Fruit fly (Drosophila melanogaster) whole organism, embryonic: ENCODE results near the gene awd.

Source experiments
- Aef1 ChIP-seq: fragments of 200-800 bp; sonication (Bioruptor generic); IDR thresholded peaks from 3 replicates; pipeline ENCODE4 v1.3.6; 2022; ENCODE audit warnings: missing biosample characterization, missing genetic modification characterization
- CG10321 ChIP-seq: fragments of 200-800 bp; sonication (Bioruptor generic); IDR thresholded peaks from 2 replicates; pipeline ENCODE4 v1.3.6; 2022; ENCODE audit warnings: missing biosample characterization, missing genetic modification characterization
- CG10462 ChIP-seq: fragments of 200-800 bp; sonication (Bioruptor generic); optimal IDR thresholded peaks from 2 replicates; lab custom pipeline; 2016; ENCODE audit warnings: missing biosample characterization, missing genetic modification characterization
- CG10959 ChIP-seq: fragments of 200-800 bp; sonication (Bioruptor generic); IDR thresholded peaks from 2 replicates; pipeline ENCODE4 v1.3.6; 2022; ENCODE audit warnings: missing biosample characterization, missing genetic modification characterization
- CG10979 ChIP-seq: fragments of 200-800 bp; sonication (Bioruptor generic); optimal IDR thresholded peaks from 2 replicates; lab custom pipeline; 2018; ENCODE audit warnings: missing biosample characterization, mild to moderate bottlenecking, missing genetic modification characterization, moderate library complexity
- CG11085 ChIP-seq: fragments of 200-800 bp; sonication (Bioruptor generic); IDR thresholded peaks from 2 replicates; pipeline ENCODE4 v1.3.6; 2022; ENCODE audit warnings: missing biosample characterization, missing genetic modification characterization
- CG11247 ChIP-seq: fragments of 200-800 bp; sonication (Bioruptor generic); IDR thresholded peaks from 2 replicates; pipeline ENCODE4 v1.3.6; 2022; ENCODE audit warnings: missing biosample characterization, missing genetic modification characterization
- CG11456 ChIP-seq: fragments of 200-800 bp; sonication (Bioruptor generic); IDR thresholded peaks from 3 replicates; pipeline ENCODE4 v1.3.6; 2022; ENCODE audit warnings: missing biosample characterization, missing genetic modification characterization
- CG11695 ChIP-seq: fragments of 200-800 bp; sonication (Bioruptor generic); IDR thresholded peaks from 3 replicates; pipeline ENCODE4 v1.3.6; 2022; ENCODE audit warnings: missing biosample characterization, missing genetic modification characterization
- CG1233 ChIP-seq: fragments of 200-800 bp; sonication (Bioruptor generic); optimal IDR thresholded peaks from 4 replicates; lab custom pipeline; 2018; ENCODE audit warnings: missing biosample characterization, mild to moderate bottlenecking, missing genetic modification characterization
- CG13894 ChIP-seq: fragments of 200-800 bp; sonication (Bioruptor generic); optimal IDR thresholded peaks from 3 replicates; lab custom pipeline; 2018; ENCODE audit warnings: missing biosample characterization, mild to moderate bottlenecking, missing genetic modification characterization, moderate library complexity
- CG15479 ChIP-seq: fragments of 200-800 bp; sonication (Bioruptor generic); optimal IDR thresholded peaks from 3 replicates; lab custom pipeline; 2019; ENCODE audit warnings: missing biosample characterization, mild to moderate bottlenecking, missing genetic modification characterization, moderate library complexity
- CG1603 ChIP-seq: fragments of 200-800 bp; sonication (Bioruptor generic); optimal IDR thresholded peaks from 2 replicates; lab custom pipeline; 2019; ENCODE audit warnings: missing biosample characterization, mild to moderate bottlenecking, missing genetic modification characterization, moderate library complexity
- CG16779 ChIP-seq: fragments of 200-800 bp; sonication (Bioruptor generic); IDR thresholded peaks from 2 replicates; pipeline ENCODE4 v1.3.6; 2022; ENCODE audit warnings: missing biosample characterization, missing genetic modification characterization
- CG17912 ChIP-seq: fragments of 200-800 bp; sonication (Bioruptor generic); optimal IDR thresholded peaks from 2 replicates; lab custom pipeline; 2018; ENCODE audit warnings: missing biosample characterization, mild to moderate bottlenecking, missing genetic modification characterization
- CG1792 ChIP-seq: fragments of 200-800 bp; sonication (Bioruptor generic); optimal IDR thresholded peaks from 2 replicates; lab custom pipeline; 2016; ENCODE audit warnings: missing biosample characterization, missing genetic modification characterization
- CG2712 ChIP-seq: fragments of 200-800 bp; optimal IDR thresholded peaks from 3 replicates; lab custom pipeline; 2019; ENCODE audit warnings: missing biosample characterization, mild to moderate bottlenecking, missing genetic modification characterization, moderate library complexity
- CG2875 ChIP-seq: fragments of 200-800 bp; sonication (Bioruptor generic); optimal IDR thresholded peaks from 2 replicates; lab custom pipeline; 2017; ENCODE audit warnings: missing biosample characterization, mild to moderate bottlenecking, missing genetic modification characterization, missing genetic modification reagents
- CG32767 ChIP-seq: fragments of 200-800 bp; sonication (Bioruptor generic); IDR thresholded peaks from 2 replicates; pipeline ENCODE4 v1.3.6; 2022; ENCODE audit warnings: missing biosample characterization, missing genetic modification characterization
- CG34422 ChIP-seq: fragments of 200-800 bp; sonication (Bioruptor generic); IDR thresholded peaks from 3 replicates; pipeline ENCODE4 v1.3.6; 2022; ENCODE audit warnings: missing biosample characterization, missing genetic modification characterization
- CG3847 ChIP-seq: fragments of 200-800 bp; sonication (Bioruptor generic); IDR thresholded peaks from 2 replicates; pipeline ENCODE4 v1.3.6; 2022; ENCODE audit warnings: missing biosample characterization, missing genetic modification characterization
- CG4617 ChIP-seq: fragments of 200-800 bp; sonication (Bioruptor generic); optimal IDR thresholded peaks from 3 replicates; lab custom pipeline; 2016; ENCODE audit warnings: missing biosample characterization, missing genetic modification characterization, borderline replicate concordance
- CG6654 ChIP-seq: fragments of 200-800 bp; sonication (Bioruptor generic); optimal IDR thresholded peaks from 2 replicates; lab custom pipeline; 2017; ENCODE audit warnings: missing biosample characterization, mild to moderate bottlenecking, missing genetic modification characterization
- CG6765 ChIP-seq: fragments of 200-800 bp; sonication (Bioruptor generic); optimal IDR thresholded peaks from 3 replicates; lab custom pipeline; 2017; ENCODE audit warnings: missing biosample characterization, mild to moderate bottlenecking, missing genetic modification characterization
- CG7963 ChIP-seq: fragments of 200-800 bp; sonication (Bioruptor generic); IDR thresholded peaks from 3 replicates; pipeline ENCODE4 v1.3.6; 2022; ENCODE audit warnings: missing biosample characterization, missing genetic modification characterization; ENCODE audit not compliant: partially characterized antibody
- CG8359 ChIP-seq: fragments of 200-800 bp; sonication (Bioruptor generic); optimal IDR thresholded peaks from 2 replicates; lab custom pipeline; 2017; ENCODE audit warnings: missing biosample characterization, mild to moderate bottlenecking, missing genetic modification characterization, borderline replicate concordance
- Dll ChIP-seq: fragments of 200-800 bp; sonication (Bioruptor generic); IDR thresholded peaks from 4 replicates; pipeline ENCODE4 v1.3.6; 2022; ENCODE audit warnings: missing biosample characterization, missing genetic modification characterization; ENCODE audit not compliant: partially characterized antibody
- Dref ChIP-seq: fragments of 200-800 bp; sonication (Bioruptor generic); IDR thresholded peaks from 2 replicates; pipeline ENCODE4 v1.3.6; 2022; ENCODE audit warnings: missing biosample characterization, missing genetic modification characterization
- Fer2 ChIP-seq: fragments of 200-800 bp; sonication (Bioruptor generic); optimal IDR thresholded peaks from 2 replicates; lab custom pipeline; 2018; ENCODE audit warnings: missing biosample characterization, mild to moderate bottlenecking, missing genetic modification characterization, moderate library complexity
- Fer3 ChIP-seq: fragments of 200-800 bp; sonication (Bioruptor generic); optimal IDR thresholded peaks from 2 replicates; lab custom pipeline; 2018; ENCODE audit warnings: missing biosample characterization, mild to moderate bottlenecking, missing genetic modification characterization, moderate library complexity
- H15 ChIP-seq: fragments of 200-800 bp; sonication (Bioruptor generic); IDR thresholded peaks from 3 replicates; pipeline ENCODE4 v1.3.6; 2022; ENCODE audit warnings: missing biosample characterization, missing genetic modification characterization
- PHDP ChIP-seq: fragments of 200-800 bp; sonication (Bioruptor generic); optimal IDR thresholded peaks from 3 replicates; lab custom pipeline; 2018; ENCODE audit warnings: missing biosample characterization, mild to moderate bottlenecking, missing genetic modification characterization, moderate library complexity
- Six4 ChIP-seq: fragments of 200-800 bp; sonication (Bioruptor generic); optimal IDR thresholded peaks from 2 replicates; lab custom pipeline; 2016; ENCODE audit warnings: missing biosample characterization, missing genetic modification characterization
- Sox100B ChIP-seq: fragments of 200-800 bp; sonication (Bioruptor generic); optimal IDR thresholded peaks from 3 replicates; lab custom pipeline; 2018; ENCODE audit warnings: missing biosample characterization, mild to moderate bottlenecking, missing genetic modification characterization
- abd-A ChIP-seq: fragments of 200-800 bp; sonication (Bioruptor generic); optimal IDR thresholded peaks from 3 replicates; lab custom pipeline; 2019; ENCODE audit warnings: missing biosample characterization, mild to moderate bottlenecking, missing genetic modification characterization, moderate library complexity
- crol ChIP-seq: fragments of 200-800 bp; sonication (Bioruptor generic); IDR thresholded peaks from 2 replicates; pipeline ENCODE4 v1.3.6; 2022; ENCODE audit warnings: missing biosample characterization, missing genetic modification characterization
- crp ChIP-seq, 2 experiments: fragments of 200-800 bp; sonication (Bioruptor generic); optimal IDR thresholded peaks; 2 replicates in 1 of 2; 3 replicates in 1 of 2; lab custom pipeline; 2017; ENCODE audit warnings: missing biosample characterization in 2 of 2, missing genetic modification characterization in 2 of 2, mild to moderate bottlenecking in 1 of 2, moderate library complexity in 1 of 2
- esg ChIP-seq: fragments of 200-800 bp; sonication (Bioruptor generic); conservative IDR thresholded peaks from 2 replicates; pipeline ENCODE4 v1.3.6; 2022; ENCODE audit warnings: missing biosample characterization, missing genetic modification characterization
- hkb ChIP-seq, 2 experiments: fragments of 200-800 bp in 1 of 2; fragments of >200 bp in 1 of 2; sonication (Bioruptor generic) in 1 of 2; IDR thresholded peaks in 1 of 2; optimal IDR thresholded peaks in 1 of 2; 2 replicates each; pipeline versions ENCODE4 v1.3.6 to Lab custom; 2017 to 2022; ENCODE audit warnings: missing biosample characterization in 1 of 2, missing genetic modification characterization in 1 of 2
- lola ChIP-seq, 3 experiments: fragments of >200 bp in 2 of 3; fragments of 200-800 bp in 1 of 3; sonication (Bioruptor generic) in 1 of 3; optimal IDR thresholded peaks; 2 replicates each; lab custom pipeline; 2017 to 2019; ENCODE audit warnings: missing biosample characterization in 3 of 3, missing genetic modification characterization in 3 of 3, mild to moderate bottlenecking in 1 of 3, moderate library complexity in 1 of 3
- lov ChIP-seq, 2 experiments: fragments of 200-800 bp in 1 of 2; fragments of >200 bp in 1 of 2; sonication (Bioruptor generic) in 1 of 2; IDR thresholded peaks in 1 of 2; optimal IDR thresholded peaks in 1 of 2; 2 replicates in 1 of 2; 3 replicates in 1 of 2; pipeline versions ENCODE4 v1.3.6 to Lab custom; 2017 to 2022; ENCODE audit warnings: missing biosample characterization in 1 of 2, missing genetic modification characterization in 1 of 2
- nau ChIP-seq: fragments of 200-800 bp; sonication (Bioruptor generic); optimal IDR thresholded peaks from 3 replicates; lab custom pipeline; 2017; ENCODE audit warnings: missing biosample characterization, mild to moderate bottlenecking, missing genetic modification characterization, missing genetic modification reagents
- org-1 ChIP-seq: fragments of 200-800 bp; sonication (Bioruptor generic); optimal IDR thresholded peaks from 2 replicates; lab custom pipeline; 2017; ENCODE audit warnings: missing biosample characterization, missing genetic modification characterization
- phol ChIP-seq: fragments of 200-800 bp; sonication (Bioruptor generic); optimal IDR thresholded peaks from 3 replicates; lab custom pipeline; 2018; ENCODE audit warnings: missing biosample characterization, mild to moderate bottlenecking, missing genetic modification characterization, moderate library complexity
- rib ChIP-seq: fragments of 200-800 bp; sonication (Bioruptor generic); IDR thresholded peaks from 2 replicates; pipeline ENCODE4 v1.3.6; 2022; ENCODE audit warnings: missing biosample characterization, missing genetic modification characterization
- ro ChIP-seq: fragments of 200-800 bp; sonication (Bioruptor generic); IDR thresholded peaks from 2 replicates; pipeline ENCODE4 v1.3.6; 2022; ENCODE audit warnings: missing biosample characterization, missing genetic modification characterization
- salm ChIP-seq: fragments of 200-800 bp; sonication (Bioruptor generic); optimal IDR thresholded peaks from 2 replicates; lab custom pipeline; 2018; ENCODE audit warnings: missing biosample characterization, mild to moderate bottlenecking, missing genetic modification characterization
- so ChIP-seq: fragments of 200-800 bp; sonication (Bioruptor generic); IDR thresholded peaks from 3 replicates; pipeline ENCODE4 v1.3.6; 2022; ENCODE audit warnings: missing biosample characterization, missing genetic modification characterization
- tll ChIP-seq, 2 experiments: fragments of 200-800 bp in 1 of 2; fragments of >200 bp in 1 of 2; sonication (Bioruptor generic) in 1 of 2; optimal IDR thresholded peaks; 2 replicates each; lab custom pipeline; 2017 to 2019; ENCODE audit warnings: missing biosample characterization in 2 of 2, missing genetic modification characterization in 2 of 2, mild to moderate bottlenecking in 1 of 2, moderate library complexity in 1 of 2
- unpg ChIP-seq: fragments of 200-800 bp; sonication (Bioruptor generic); optimal IDR thresholded peaks from 3 replicates; lab custom pipeline; 2018; ENCODE audit warnings: missing biosample characterization, mild to moderate bottlenecking, missing genetic modification characterization, moderate library complexity

Gene awd

dm6 chr3R:31706895-31707238 lies 39.0 kb downstream of the awd start (continued):
- TF ChIP-seq CG7963 (GFP tag; lab: Robert Waterston, UW) (no peak), phol (tag; lab: Kevin White, UChicago) (peak; percentile 40), CG1233 (no peak), rib (GFP tag; lab: Robert Waterston, UW) (no peak), ro (GFP tag; lab: Robert Waterston, UW) (no peak), Dll (GFP tag; lab: Robert Waterston, UW) (no peak), CG11456 (GFP tag; lab: Robert Waterston, UW) (no peak), CG11085 (GFP tag; lab: Robert Waterston, UW) (no peak), nau (GFP tag; lab: Kevin White, UChicago) (no peak), CG4617 (GFP tag; lab: Kevin White, UChicago) (no peak), lov (optimal IDR thresholded peaks at IDR 0.05; lab: Kevin White, UChicago) (no peak), lov (GFP tag; IDR thresholded peaks at IDR 0.05; lab: Robert Waterston, UW) (no peak), CG10462 (GFP tag; lab: Kevin White, UChicago) (no peak), PHDP (no peak), salm (tag; lab: Kevin White, UChicago) (no peak), CG3847 (GFP tag; lab: Robert Waterston, UW) (no peak), tll (GFP tag; optimal IDR thresholded peaks at IDR 0.05; lab: Kevin White, UChicago) (no peak), CG2712 (tag; lab: Kevin White, UChicago) (peak; percentile 33), CG15479 (GFP tag; lab: Kevin White, UChicago) (peak; percentile 54), lola (GFP tag; optimal IDR thresholded peaks at IDR 0.05; lab: Kevin White, UChicago) (peak in 1 of 3 experiments; percentile 29), crol (GFP tag; lab: Robert Waterston, UW) (no peak), Sox100B (GFP tag; lab: Kevin White, UChicago) (no peak), CG16779 (GFP tag; lab: Robert Waterston, UW) (no peak), Fer2 (tag; lab: Kevin White, UChicago) (no peak), CG8359 (GFP tag; lab: Kevin White, UChicago) (no peak), unpg (GFP tag; lab: Kevin White, UChicago) (peak; percentile 10), CG1603 (tag; lab: Kevin White, UChicago) (peak; percentile 41), Fer3 (tag; lab: Kevin White, UChicago) (no peak), CG10979 (peak; percentile 50), CG11695 (GFP tag; lab: Robert Waterston, UW) (no peak), CG10959 (GFP tag; lab: Robert Waterston, UW) (0 out of 2 replicates have a peak, but pooled peaks have one; percentile 46), hkb (optimal IDR thresholded peaks at IDR 0.05; lab: Kevin White, UChicago) (no peak), hkb (GFP tag; IDR thresholded peaks at IDR 0.05; lab: Robert Waterston, UW) (no peak), CG6654 (GFP tag; lab: Kevin White, UChicago) (no peak), CG17912 (GFP tag; lab: Kevin White, UChicago) (no peak), CG13894 (tag; lab: Kevin White, UChicago) (no peak), CG1792 (GFP tag; lab: Kevin White, UChicago) (no peak), esg (GFP tag; lab: Robert Waterston, UW) (no peak), CG11247 (GFP tag; lab: Robert Waterston, UW) (no peak), Aef1 (GFP tag; lab: Robert Waterston, UW) (no peak), Six4 (GFP tag; lab: Kevin White, UChicago) (peak; percentile 4), Dref (GFP tag; lab: Robert Waterston, UW) (no peak), CG2875 (GFP tag; lab: Kevin White, UChicago) (no peak), crp (GFP tag; optimal IDR thresholded peaks at IDR 0.05; lab: Kevin White, UChicago) (no peak), CG10321 (GFP tag; lab: Robert Waterston, UW) (no peak), abd-A (tag; lab: Kevin White, UChicago) (no peak), CG32767 (GFP tag; lab: Robert Waterston, UW) (no peak), CG34422 (GFP tag; lab: Robert Waterston, UW) (no peak), so (GFP tag; lab: Robert Waterston, UW) (no peak), H15 (GFP tag; lab: Robert Waterston, UW) (no peak), org-1 (GFP tag; lab: Kevin White, UChicago) (no peak), CG6765 (GFP tag; lab: Kevin White, UChicago) (no peak)
